Fruit fly (Drosophila melanogaster) whole organism, embryonic: ENCODE measurements around the gene CG14420.
A peak's percentile ranks its signal among the peaks of the same experiment; 100 is the strongest.

Experiments
- Atf-2 ChIP-seq: fragments of 200-800 bp; sonication (Bioruptor generic); optimal IDR thresholded peaks from 2 replicates; lab custom pipeline; 2016; ENCODE audit warnings: missing biosample characterization, missing genetic modification characterization
- Awh ChIP-seq: fragments of 200-800 bp; sonication (Bioruptor generic); IDR thresholded peaks from 2 replicates; pipeline ENCODE4, ENCODE4 v1.3.6; 2022; ENCODE audit warnings: missing biosample characterization, missing genetic modification characterization
- BEAF-32 ChIP-seq: fragments of 200-800 bp; sonication (Bioruptor generic); optimal IDR thresholded peaks from 3 replicates; lab custom pipeline; 2017; ENCODE audit warnings: missing biosample characterization, missing genetic modification characterization, mild to moderate bottlenecking, moderate library complexity, missing genetic modification reagents
- CG10274 ChIP-seq: fragments of 200-800 bp; sonication (Bioruptor generic); optimal IDR thresholded peaks from 3 replicates; lab custom pipeline; 2017; ENCODE audit warnings: missing biosample characterization, mild to moderate bottlenecking, missing genetic modification characterization
- CG10959 ChIP-seq: fragments of 200-800 bp; sonication (Bioruptor generic); IDR thresholded peaks from 2 replicates; pipeline ENCODE4 v1.3.6; 2022; ENCODE audit warnings: missing biosample characterization, missing genetic modification characterization
- CG11093 ChIP-seq: fragments of 200-800 bp; sonication (Bioruptor generic); IDR thresholded peaks from 3 replicates; pipeline ENCODE4 v1.3.6; 2022; ENCODE audit warnings: missing biosample characterization, missing genetic modification characterization
- CG11398 ChIP-seq: fragments of 200-800 bp; sonication (Bioruptor generic); optimal IDR thresholded peaks from 2 replicates; lab custom pipeline; 2016; ENCODE audit warnings: missing biosample characterization, missing genetic modification characterization
- CG11504 ChIP-seq: fragments of 200-800 bp; sonication (Bioruptor generic); optimal IDR thresholded peaks from 3 replicates; lab custom pipeline; 2019; ENCODE audit warnings: missing biosample characterization, mild to moderate bottlenecking, missing genetic modification characterization, moderate library complexity
- CG11695 ChIP-seq: fragments of 200-800 bp; sonication (Bioruptor generic); IDR thresholded peaks from 3 replicates; pipeline ENCODE4 v1.3.6; 2022; ENCODE audit warnings: missing biosample characterization, missing genetic modification characterization
- CG12391 ChIP-seq: fragments of 200-800 bp; sonication (Bioruptor generic); optimal IDR thresholded peaks from 3 replicates; lab custom pipeline; 2018; ENCODE audit warnings: missing biosample characterization, mild to moderate bottlenecking, missing genetic modification characterization, moderate library complexity
- CG14050 ChIP-seq: fragments of 200-800 bp; sonication (Bioruptor generic); IDR thresholded peaks from 3 replicates; pipeline ENCODE4 v1.3.6; 2022; ENCODE audit warnings: missing biosample characterization, missing genetic modification characterization
- CG1602 ChIP-seq: fragments of 200-800 bp; sonication (Bioruptor generic); optimal IDR thresholded peaks from 3 replicates; lab custom pipeline; 2016; ENCODE audit warnings: missing biosample characterization, missing genetic modification characterization
- CG1647 ChIP-seq: fragments of 200-800 bp; sonication (Bioruptor generic); optimal IDR thresholded peaks from 3 replicates; lab custom pipeline; 2016; ENCODE audit warnings: missing biosample characterization, missing genetic modification characterization
- CG17361 ChIP-seq: fragments of 200-800 bp; sonication (Bioruptor generic); IDR thresholded peaks from 3 replicates; pipeline ENCODE4 v1.3.6; 2022; ENCODE audit warnings: missing biosample characterization, missing genetic modification characterization
- CG18619 ChIP-seq: fragments of 200-800 bp; sonication (Bioruptor generic); optimal IDR thresholded peaks from 3 replicates; lab custom pipeline; 2017; ENCODE audit warnings: missing biosample characterization, mild to moderate bottlenecking, missing genetic modification characterization
- CG2116 ChIP-seq: fragments of 200-800 bp; sonication (Bioruptor generic); optimal IDR thresholded peaks from 3 replicates; lab custom pipeline; 2018; ENCODE audit warnings: missing biosample characterization, mild to moderate bottlenecking, missing genetic modification characterization
- CG2202 ChIP-seq: fragments of 200-800 bp; sonication (Bioruptor generic); optimal IDR thresholded peaks from 2 replicates; lab custom pipeline; 2018; ENCODE audit warnings: missing biosample characterization, mild to moderate bottlenecking, missing genetic modification characterization
- CG6654 ChIP-seq: fragments of 200-800 bp; sonication (Bioruptor generic); optimal IDR thresholded peaks from 2 replicates; lab custom pipeline; 2017; ENCODE audit warnings: missing biosample characterization, mild to moderate bottlenecking, missing genetic modification characterization
- CG6813 ChIP-seq: fragments of 200-800 bp; sonication (Bioruptor generic); optimal IDR thresholded peaks from 2 replicates; lab custom pipeline; 2017; ENCODE audit warnings: missing biosample characterization, missing genetic modification characterization, mild to moderate bottlenecking, moderate library complexity, missing genetic modification reagents
- CG9876 ChIP-seq: fragments of 200-800 bp; sonication (Bioruptor generic); optimal IDR thresholded peaks from 2 replicates; lab custom pipeline; 2016; ENCODE audit warnings: missing biosample characterization, missing genetic modification characterization
- CG9932 ChIP-seq: fragments of 200-800 bp; sonication (Bioruptor generic); IDR thresholded peaks from 2 replicates; pipeline ENCODE4 v1.3.6; 2022; ENCODE audit warnings: missing biosample characterization, missing genetic modification characterization
- D ChIP-seq, 2 experiments: fragments of 200-800 bp in 1 of 2; fragments of >200 bp in 1 of 2; sonication (Bioruptor generic) in 1 of 2; optimal IDR thresholded peaks; 2 replicates in 1 of 2; 3 replicates in 1 of 2; lab custom pipeline; 2017; ENCODE audit warnings: mild to moderate bottlenecking in 1 of 2, missing biosample characterization in 1 of 2, missing genetic modification characterization in 1 of 2, missing genetic modification reagents in 1 of 2
- Fer1 ChIP-seq: fragments of 200-800 bp; sonication (Bioruptor generic); optimal IDR thresholded peaks from 2 replicates; lab custom pipeline; 2017; ENCODE audit warnings: missing biosample characterization, mild to moderate bottlenecking, missing genetic modification characterization
- Hr51 ChIP-seq, 2 experiments: fragments of 200-800 bp; sonication (Bioruptor generic); optimal IDR thresholded peaks; 2 replicates in 1 of 2; 3 replicates in 1 of 2; lab custom pipeline; 2016 to 2018; ENCODE audit warnings: missing biosample characterization in 2 of 2, missing genetic modification characterization in 2 of 2, mild to moderate bottlenecking in 1 of 2, moderate library complexity in 1 of 2
- Kr ChIP-seq: fragments of 200-800 bp; sonication (Bioruptor generic); optimal IDR thresholded peaks from 2 replicates; lab custom pipeline; 2017; ENCODE audit warnings: missing biosample characterization, mild to moderate bottlenecking, missing genetic modification characterization
- Nf-YC ChIP-seq: fragments of 200-800 bp; optimal IDR thresholded peaks from 3 replicates; lab custom pipeline; 2019; ENCODE audit warnings: missing biosample characterization, mild to moderate bottlenecking, missing genetic modification characterization, moderate library complexity
- Spps ChIP-seq: fragments of 200-800 bp; sonication (Bioruptor generic); optimal IDR thresholded peaks from 2 replicates; lab custom pipeline; 2018; ENCODE audit warnings: missing biosample characterization, mild to moderate bottlenecking, missing genetic modification characterization
- TFAM ChIP-seq: fragments of 200-800 bp; sonication (Bioruptor generic); optimal IDR thresholded peaks from 2 replicates; lab custom pipeline; 2017; ENCODE audit warnings: missing biosample characterization, missing genetic modification characterization, inconsistent platforms
- bcd ChIP-seq: fragments of 200-800 bp; sonication (Bioruptor generic); optimal IDR thresholded peaks from 2 replicates; lab custom pipeline; 2017; ENCODE audit warnings: missing biosample characterization, mild to moderate bottlenecking, missing genetic modification characterization
- caup ChIP-seq: fragments of 200-800 bp; sonication (Bioruptor generic); optimal IDR thresholded peaks from 3 replicates; lab custom pipeline; 2017; ENCODE audit warnings: missing biosample characterization, mild to moderate bottlenecking, missing genetic modification characterization, moderate library complexity; ENCODE audit not compliant: severe bottlenecking
- chn ChIP-seq: fragments of 200-800 bp; sonication (Bioruptor generic); optimal IDR thresholded peaks from 2 replicates; lab custom pipeline; 2016; ENCODE audit warnings: missing biosample characterization, missing genetic modification characterization
- dmrt99B ChIP-seq: fragments of 200-800 bp; sonication (Bioruptor generic); optimal IDR thresholded peaks from 2 replicates; lab custom pipeline; 2018; ENCODE audit warnings: missing biosample characterization, mild to moderate bottlenecking, missing genetic modification characterization, moderate library complexity
- dysf ChIP-seq: fragments of 200-800 bp; sonication (Bioruptor generic); IDR thresholded peaks from 3 replicates; pipeline ENCODE4 v1.3.6; 2022; ENCODE audit warnings: missing biosample characterization, missing genetic modification characterization
- exex ChIP-seq: fragments of 200-800 bp; sonication (Bioruptor generic); optimal IDR thresholded peaks from 4 replicates; lab custom pipeline; 2018; ENCODE audit warnings: missing biosample characterization, mild to moderate bottlenecking, missing genetic modification characterization, moderate library complexity
- ind ChIP-seq: fragments of 200-800 bp; sonication (Bioruptor generic); optimal IDR thresholded peaks from 3 replicates; lab custom pipeline; 2016; ENCODE audit warnings: missing biosample characterization, missing genetic modification characterization
- jing ChIP-seq: fragments of 200-800 bp; sonication (Bioruptor generic); optimal IDR thresholded peaks from 2 replicates; lab custom pipeline; 2018; ENCODE audit warnings: missing biosample characterization, mild to moderate bottlenecking, missing genetic modification characterization
- jumu ChIP-seq: fragments of 200-800 bp; sonication (Bioruptor generic); optimal IDR thresholded peaks from 3 replicates; lab custom pipeline; 2016; ENCODE audit warnings: missing biosample characterization, missing genetic modification characterization
- luna ChIP-seq: fragments of 200-800 bp; sonication (Bioruptor generic); optimal IDR thresholded peaks from 2 replicates; lab custom pipeline; 2016; ENCODE audit warnings: missing biosample characterization, missing genetic modification characterization
- mam ChIP-seq: fragments of 200-800 bp; sonication (Bioruptor generic); optimal IDR thresholded peaks from 3 replicates; lab custom pipeline; 2016; ENCODE audit warnings: missing biosample characterization, missing genetic modification characterization
- nerfin-2 ChIP-seq: fragments of 200-800 bp; sonication (Bioruptor generic); IDR thresholded peaks from 2 replicates; pipeline ENCODE4 v1.3.6; 2022; ENCODE audit warnings: missing biosample characterization, missing genetic modification characterization; ENCODE audit not compliant: partially characterized antibody
- nmo ChIP-seq: fragments of 200-800 bp; sonication (Bioruptor generic); optimal IDR thresholded peaks from 2 replicates; lab custom pipeline; 2018; ENCODE audit warnings: missing biosample characterization, mild to moderate bottlenecking, missing genetic modification characterization, moderate library complexity
- odd ChIP-seq: fragments of 200-800 bp; sonication (Bioruptor generic); optimal IDR thresholded peaks from 2 replicates; lab custom pipeline; 2017; ENCODE audit warnings: missing biosample characterization, mild to moderate bottlenecking, missing genetic modification characterization
- seq ChIP-seq: fragments of 200-800 bp; sonication (Bioruptor generic); IDR thresholded peaks from 2 replicates; pipeline ENCODE4 v1.3.6; 2022; ENCODE audit warnings: missing biosample characterization, missing genetic modification characterization
- sima ChIP-seq: fragments of 200-800 bp; sonication (Bioruptor generic); optimal IDR thresholded peaks from 2 replicates; lab custom pipeline; 2016; ENCODE audit warnings: missing biosample characterization, missing genetic modification characterization
- stc ChIP-seq: fragments of 200-800 bp; sonication (Bioruptor generic); IDR thresholded peaks from 2 replicates; pipeline ENCODE4 v1.3.6; 2022; ENCODE audit warnings: missing biosample characterization, missing genetic modification characterization
- stwl ChIP-seq: fragments of 200-800 bp; sonication (Bioruptor generic); optimal IDR thresholded peaks from 3 replicates; lab custom pipeline; 2018; ENCODE audit warnings: missing biosample characterization, mild to moderate bottlenecking, missing genetic modification characterization, moderate library complexity
- trh ChIP-seq: fragments of 200-800 bp; sonication (Bioruptor generic); optimal IDR thresholded peaks from 2 replicates; lab custom pipeline; 2016; ENCODE audit warnings: missing biosample characterization, missing genetic modification characterization
- yki ChIP-seq: fragments of >200 bp; optimal IDR thresholded peaks from 3 replicates; lab custom pipeline; 2018
- zf30C ChIP-seq: fragments of 200-800 bp; sonication (Bioruptor generic); optimal IDR thresholded peaks from 3 replicates; lab custom pipeline; 2018; ENCODE audit warnings: missing biosample characterization, mild to moderate bottlenecking, missing genetic modification characterization

CG14420 gene

dm6 chrX:2984902-2985772 is 46.5 kb downstream of the CG14420 start (continued):
- TF ChIP-seq TFAM (GFP tag; lab: Kevin White, UChicago) (no peak), seq (GFP tag; lab: Robert Waterston, UW) (no peak), CG12391 (tag; lab: Kevin White, UChicago) (peak; percentile 61), luna (no peak), D (optimal IDR thresholded peaks at IDR 0.05; lab: Kevin White, UChicago) (no peak), D (GFP tag; optimal IDR thresholded peaks at IDR 0.05; lab: Kevin White, UChicago) (peak; percentile 60), stc (GFP tag; lab: Robert Waterston, UW) (no peak), CG6654 (GFP tag; lab: Kevin White, UChicago) (no peak), Hr51 (GFP tag; optimal IDR thresholded peaks at IDR 0.05; lab: Kevin White, UChicago) (peak in 1 of 2 experiments; percentile 33), Fer1 (GFP tag; lab: Kevin White, UChicago) (no peak), bcd (GFP tag; lab: Kevin White, UChicago) (peak; percentile 8), CG18619 (peak; percentile 3), Atf-2 (GFP tag; lab: Kevin White, UChicago) (peak; percentile 25), nmo (GFP tag; lab: Kevin White, UChicago) (peak; percentile 67), CG11398 (GFP tag; lab: Kevin White, UChicago) (no peak), mam (GFP tag; lab: Kevin White, UChicago) (no peak), ind (GFP tag; lab: Kevin White, UChicago) (no peak), chn (GFP tag; lab: Kevin White, UChicago) (peak; percentile 35), CG2202 (tag; lab: Kevin White, UChicago) (peak; percentile 49), Nf-YC (no peak), sima (no peak), CG10274 (GFP tag; lab: Kevin White, UChicago) (no peak), stwl (peak; percentile 48), dysf (GFP tag; lab: Robert Waterston, UW) (no peak), Kr (GFP tag; lab: Kevin White, UChicago) (peak; percentile 75), CG6813 (GFP tag; lab: Kevin White, UChicago) (peak; percentile 55), CG9876 (GFP tag; lab: Kevin White, UChicago) (no peak), CG2116 (GFP tag; lab: Kevin White, UChicago) (peak; percentile 19), trh (GFP tag; lab: Kevin White, UChicago) (peak; percentile 12), CG9932 (GFP tag; lab: Robert Waterston, UW) (no peak), jumu (GFP tag; lab: Kevin White, UChicago) (peak; percentile 10), exex (tag; lab: Kevin White, UChicago) (no peak), CG10959 (GFP tag; lab: Robert Waterston, UW) (peak; percentile 72), CG14050 (GFP tag; lab: Robert Waterston, UW) (no peak), CG11504 (tag; lab: Kevin White, UChicago) (no peak), Spps (tag; lab: Kevin White, UChicago) (peak; percentile 39), jing (GFP tag; lab: Kevin White, UChicago) (no peak), BEAF-32 (no peak), CG11093 (GFP tag; lab: Robert Waterston, UW) (no peak), CG1647 (GFP tag; lab: Kevin White, UChicago) (no peak), Awh (GFP tag; lab: Robert Waterston, UW) (no peak), odd (GFP tag; lab: Kevin White, UChicago) (no peak), yki (no peak), nerfin-2 (no peak), zf30C (GFP tag; lab: Kevin White, UChicago) (peak; percentile 94), dmrt99B (tag; lab: Kevin White, UChicago) (no peak), caup (GFP tag; lab: Kevin White, UChicago) (no peak), CG11695 (peak; percentile 14; the same call in 1 of the 3 replicates), CG17361 (GFP tag; lab: Robert Waterston, UW) (peak; percentile 70), CG1602 (peak; percentile 64)
